Worm (Caenorhabditis elegans): ENCODE measurements around the gene spdl-1.

DNA sequence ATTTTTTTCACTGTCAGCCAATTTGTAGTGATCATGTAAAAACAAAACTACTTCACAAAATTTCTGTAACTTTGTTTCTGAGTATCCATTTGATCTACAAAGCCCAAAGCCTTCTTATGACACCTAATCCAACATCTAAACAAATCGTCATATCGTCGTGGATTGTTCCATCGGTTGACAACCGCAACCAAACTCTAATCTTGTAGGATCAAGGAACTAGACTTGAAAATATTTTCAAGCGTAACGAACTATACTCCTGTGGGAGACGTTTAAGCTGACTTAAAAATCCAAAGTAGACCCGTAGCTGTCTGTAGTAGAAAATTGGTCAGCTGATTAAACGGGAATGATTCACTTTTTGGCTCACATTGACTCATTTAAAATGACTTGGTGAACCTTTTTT lies 48.2 kb downstream of the spdl-1 start:
- no peak for TF ChIP-seq sptf-1 (tag; optimal IDR thresholded peaks at IDR 0.05)
- no peak for TF ChIP-seq nhr-11 (tag; optimal IDR thresholded peaks at IDR 0.05)
- no peak for TF ChIP-seq nhr-237 (tag; optimal IDR thresholded peaks at IDR 0.05)
- TF ChIP-seq grh-1 (GFP tag; IDR thresholded peaks at IDR 0.05) = no peak
- TF ChIP-seq snpc-4 (tag; optimal IDR thresholded peaks at IDR 0.05) = no peak
- no peak for TF ChIP-seq nhr-20 (tag; optimal IDR thresholded peaks at IDR 0.05)
- TF ChIP-seq nhr-77 (tag; optimal IDR thresholded peaks at IDR 0.05) = no peak
- no peak for TF ChIP-seq zag-1 (tag; optimal IDR thresholded peaks at IDR 0.05)
- no peak for TF ChIP-seq ama-1 (optimal IDR thresholded peaks at IDR 0.05)
- TF ChIP-seq nhr-90 (tag; optimal IDR thresholded peaks at IDR 0.05; ENCODE audit: poor library complexity) = no peak
- TF ChIP-seq unc-62 (GFP tag; optimal IDR thresholded peaks at IDR 0.05) = no peak
- TF ChIP-seq egl-27 (tag; optimal IDR thresholded peaks at IDR 0.05) = no peak

Measured in whole organism, L1 larva.